Fruit fly (Drosophila melanogaster) whole organism, prepupa: Measurements from ENCODE around the gene CG31550.

Source experiments
- CG11294 ChIP-seq: fragments of 200-800 bp; sonication (Bioruptor generic); IDR thresholded peaks from 2 replicates; pipeline ENCODE4 v1.3.6; 2022; ENCODE audit warnings: missing biosample characterization, missing genetic modification characterization
- CG11762 ChIP-seq: fragments of 200-800 bp; sonication (Bioruptor generic); optimal IDR thresholded peaks from 3 replicates; lab custom pipeline; 2016; ENCODE audit warnings: missing biosample characterization, missing genetic modification characterization; ENCODE audit not compliant: insufficient read depth
- CG15336 ChIP-seq: fragments of 200-800 bp; sonication (Bioruptor generic); IDR thresholded peaks from 2 replicates; pipeline ENCODE4 v1.3.6; 2022; ENCODE audit warnings: missing biosample characterization, missing genetic modification characterization
- CG1621 ChIP-seq: fragments of 200-800 bp; sonication (Bioruptor generic); optimal IDR thresholded peaks from 3 replicates; lab custom pipeline; 2018; ENCODE audit warnings: missing biosample characterization, mild to moderate bottlenecking, missing genetic modification characterization
- CG16779 ChIP-seq: fragments of 200-800 bp; sonication (Bioruptor generic); optimal IDR thresholded peaks from 3 replicates; lab custom pipeline; 2017; ENCODE audit warnings: missing biosample characterization, mild to moderate bottlenecking, missing genetic modification characterization
- CG34406 ChIP-seq: fragments of 200-800 bp; sonication (Bioruptor generic); optimal IDR thresholded peaks from 3 replicates; lab custom pipeline; 2016; ENCODE audit warnings: missing biosample characterization, missing genetic modification characterization
- CG4318 ChIP-seq: fragments of 200-800 bp; sonication (Bioruptor generic); optimal IDR thresholded peaks from 3 replicates; lab custom pipeline; 2017; ENCODE audit warnings: missing biosample characterization, mild to moderate bottlenecking, missing genetic modification characterization
- CG6163 ChIP-seq: fragments of 200-800 bp; sonication (Bioruptor generic); IDR thresholded peaks from 3 replicates; pipeline ENCODE4 v1.3.6; 2022; ENCODE audit warnings: missing biosample characterization, missing genetic modification characterization
- CG6854 ChIP-seq: fragments of 200-800 bp; sonication (Bioruptor generic); optimal IDR thresholded peaks from 2 replicates; lab custom pipeline; 2017; ENCODE audit warnings: missing biosample characterization, mild to moderate bottlenecking, missing genetic modification characterization
- CG8319 ChIP-seq: fragments of 200-800 bp; sonication (Bioruptor generic); optimal IDR thresholded peaks from 3 replicates; lab custom pipeline; 2016; ENCODE audit warnings: missing biosample characterization, missing genetic modification characterization
- CG9139 ChIP-seq: fragments of 200-800 bp; sonication (Bioruptor generic); optimal IDR thresholded peaks from 3 replicates; lab custom pipeline; 2017; ENCODE audit warnings: missing biosample characterization, mild to moderate bottlenecking, missing genetic modification characterization
- Eip78C ChIP-seq: fragments of 200-800 bp; sonication (Bioruptor generic); peaks from one replicate; lab custom pipeline; 2016; ENCODE audit warnings: missing biosample characterization, missing genetic modification characterization
- Ets96B ChIP-seq: fragments of 200-800 bp; optimal IDR thresholded peaks from 2 replicates; lab custom pipeline; 2019; ENCODE audit warnings: missing biosample characterization, mild to moderate bottlenecking, missing genetic modification characterization, moderate library complexity
- Gug ChIP-seq: fragments of 200-800 bp; sonication (Bioruptor generic); IDR thresholded peaks from 2 replicates; pipeline ENCODE4 v1.3.6; 2022; ENCODE audit warnings: missing biosample characterization, missing genetic modification characterization
- Hr38 ChIP-seq: sonication (Bioruptor generic); optimal IDR thresholded peaks from 2 replicates; lab custom pipeline; 2016; ENCODE audit warnings: missing biosample characterization, missing genetic modification characterization
- Hr4 ChIP-seq: fragments of 200-800 bp; sonication (Bioruptor generic); optimal IDR thresholded peaks from 3 replicates; lab custom pipeline; 2016; ENCODE audit warnings: missing biosample characterization, missing genetic modification characterization
- Met ChIP-seq: fragments of 200-800 bp; sonication (Bioruptor generic); optimal IDR thresholded peaks from 3 replicates; lab custom pipeline; 2016; ENCODE audit warnings: missing biosample characterization, missing genetic modification characterization
- Smox ChIP-seq: fragments of 200-800 bp; sonication (Bioruptor generic); optimal IDR thresholded peaks from 3 replicates; lab custom pipeline; 2016; ENCODE audit warnings: missing biosample characterization, missing genetic modification characterization
- Sox14 ChIP-seq: fragments of 200-800 bp; sonication (Bioruptor generic); optimal IDR thresholded peaks from 3 replicates; lab custom pipeline; 2016; ENCODE audit warnings: missing biosample characterization, missing genetic modification characterization
- Sox15 ChIP-seq: fragments of 200-800 bp; sonication (Bioruptor generic); optimal IDR thresholded peaks from 3 replicates; lab custom pipeline; 2016; ENCODE audit warnings: missing biosample characterization, missing genetic modification characterization
- achi ChIP-seq: fragments of 200-800 bp; sonication (Bioruptor generic); optimal IDR thresholded peaks from 3 replicates; lab custom pipeline; 2016; ENCODE audit warnings: missing biosample characterization, missing genetic modification characterization
- cyc ChIP-seq: fragments of 200-800 bp; sonication (Bioruptor generic); optimal IDR thresholded peaks from 3 replicates; lab custom pipeline; 2016; ENCODE audit warnings: missing biosample characterization, missing genetic modification characterization
- dac ChIP-seq: fragments of 200-800 bp; sonication (Bioruptor generic); optimal IDR thresholded peaks from 2 replicates; lab custom pipeline; 2017; ENCODE audit warnings: missing biosample characterization, mild to moderate bottlenecking, missing genetic modification characterization
- eg ChIP-seq: fragments of 200-800 bp; sonication (Bioruptor generic); IDR thresholded peaks from 3 replicates; pipeline ENCODE4 v1.3.6; 2022; ENCODE audit warnings: missing biosample characterization, missing genetic modification characterization
- esn ChIP-seq: fragments of 200-800 bp; sonication (Bioruptor generic); optimal IDR thresholded peaks from 2 replicates; lab custom pipeline; 2016; ENCODE audit warnings: missing biosample characterization, mild to moderate bottlenecking, missing genetic modification characterization, moderate library complexity
- fd59A ChIP-seq: fragments of 200-800 bp; sonication (Bioruptor generic); optimal IDR thresholded peaks from 2 replicates; lab custom pipeline; 2017; ENCODE audit warnings: missing biosample characterization, mild to moderate bottlenecking, missing genetic modification characterization, missing genetic modification reagents
- lz ChIP-seq: fragments of 200-800 bp; sonication (Bioruptor generic); optimal IDR thresholded peaks from 3 replicates; lab custom pipeline; 2016; ENCODE audit warnings: missing biosample characterization, missing genetic modification characterization
- net ChIP-seq: fragments of 200-800 bp; sonication (Bioruptor generic); optimal IDR thresholded peaks from 3 replicates; lab custom pipeline; 2016; ENCODE audit warnings: missing biosample characterization, missing genetic modification characterization
- svp ChIP-seq: fragments of 200-800 bp; sonication (Bioruptor generic); peaks from one replicate; lab custom pipeline; 2016; ENCODE audit warnings: missing biosample characterization, missing genetic modification characterization

The CG31550 gene

dm6 chr3R:5518627-5519026 lies 33.3 kb downstream of the CG31550 start (continued):
- TF ChIP-seq CG8319 (GFP tag; lab: Kevin White, UChicago), result peak; percentile 51
- TF ChIP-seq CG15336 (GFP tag; lab: Robert Waterston, UW), result peak; percentile 76
- TF ChIP-seq Met (GFP tag; lab: Kevin White, UChicago), result peak; percentile 58
- TF ChIP-seq dac, result peak; percentile 43
- peak; percentile 63 for TF ChIP-seq fd59A (GFP tag; lab: Kevin White, UChicago)
- TF ChIP-seq esn (GFP tag; lab: Kevin White, UChicago), result peak; percentile 72
- peak; percentile 94 for TF ChIP-seq Eip78C (GFP tag; lab: Kevin White, UChicago)
- TF ChIP-seq CG11294 (GFP tag; lab: Robert Waterston, UW), result peak; percentile 22; the same call in 1 of the 2 replicates
- peak; percentile 41 for TF ChIP-seq CG1621
- peak; percentile 62 for TF ChIP-seq CG34406 (GFP tag; lab: Kevin White, UChicago)
- peak; percentile 52 for TF ChIP-seq Sox15 (GFP tag; lab: Kevin White, UChicago)
- TF ChIP-seq CG4318, result peak; percentile 40
- TF ChIP-seq, all 60 proteins: peak for 52

- TF ChIP-seq CG6163 (GFP tag; lab: Robert Waterston, UW) (0 out of 3 replicates have a peak, but pooled peaks have one; percentile 22), CG8319 (GFP tag; lab: Kevin White, UChicago) (no peak), svp (GFP tag; lab: Kevin White, UChicago) (peak; percentile 98), Eip78C (GFP tag; lab: Kevin White, UChicago) (no peak)
Observed at dm6 chr3R:5519789-5520188, 34.4 kb downstream of the CG31550 start.

- TF ChIP-seq svp (GFP tag; lab: Kevin White, UChicago) (no peak), Eip78C (GFP tag; lab: Kevin White, UChicago) (peak; percentile 52), Hr4 (GFP tag; lab: Kevin White, UChicago) (peak; percentile 31), CG6854 (GFP tag; lab: Kevin White, UChicago) (no peak)
Observed at dm6 chr3R:5520566-5520965, 35.2 kb downstream of the CG31550 start.

DNA sequence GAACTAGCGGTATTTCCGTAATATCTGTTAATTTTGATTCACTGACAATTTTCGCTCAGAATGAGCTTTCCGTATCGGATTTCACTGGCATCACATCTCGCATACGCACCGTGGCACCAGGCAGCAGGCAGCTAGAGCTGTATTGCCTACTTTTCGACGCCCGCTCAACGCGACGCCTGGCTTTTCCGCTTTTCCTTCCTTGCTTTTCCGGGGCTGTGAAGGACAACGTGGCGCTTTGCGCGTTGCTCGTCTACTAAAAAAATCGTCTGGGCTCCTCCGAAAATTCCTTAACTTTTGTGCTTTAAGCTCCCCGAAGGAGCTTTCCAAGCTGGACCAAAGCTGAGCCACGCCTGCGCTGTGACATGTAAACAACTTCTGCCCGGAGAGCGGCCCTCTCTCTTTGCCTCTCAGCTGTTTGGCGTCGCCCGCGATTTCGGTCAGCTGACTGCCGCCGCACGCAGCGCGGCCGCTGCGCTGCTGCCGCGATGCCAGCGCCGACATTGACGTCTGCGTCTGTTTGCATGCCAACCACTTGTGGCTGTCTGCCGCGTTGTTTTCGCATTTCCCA lies 37.8 kb downstream of the CG31550 start, which contains the start of the genes CG43845 and Nmdar1:
Gene CG43845, minus strand, starts transcription at position 51 of the 568 bp plus-strand sequence.
Gene Nmdar1, minus strand, starts transcription at position 259 of the 568 bp plus-strand sequence.
- no peak for TF ChIP-seq CG6854 (GFP tag; lab: Kevin White, UChicago)
- TF ChIP-seq CG6163 (GFP tag; lab: Robert Waterston, UW), result no peak
- no peak for TF ChIP-seq Hr38 (GFP tag; lab: Kevin White, UChicago)
- TF ChIP-seq Sox14 (GFP tag; lab: Kevin White, UChicago), result no peak
- no peak for TF ChIP-seq CG1621
- TF ChIP-seq eg (GFP tag; lab: Robert Waterston, UW), result no peak; the same call in 2 of the 3 replicates
- TF ChIP-seq CG34406 (GFP tag; lab: Kevin White, UChicago), result no peak
- no peak for TF ChIP-seq Eip78C (GFP tag; lab: Kevin White, UChicago)
- TF ChIP-seq CG11294 (GFP tag; lab: Robert Waterston, UW), result no peak

- TF ChIP-seq achi (GFP tag; lab: Kevin White, UChicago), result no peak
- TF ChIP-seq CG11762 (GFP tag; lab: Kevin White, UChicago), result no peak
- no peak for TF ChIP-seq CG6854 (GFP tag; lab: Kevin White, UChicago)
Observed at dm6 chr3R:5524804-5525203, 39.5 kb downstream of the CG31550 start.

DNA sequence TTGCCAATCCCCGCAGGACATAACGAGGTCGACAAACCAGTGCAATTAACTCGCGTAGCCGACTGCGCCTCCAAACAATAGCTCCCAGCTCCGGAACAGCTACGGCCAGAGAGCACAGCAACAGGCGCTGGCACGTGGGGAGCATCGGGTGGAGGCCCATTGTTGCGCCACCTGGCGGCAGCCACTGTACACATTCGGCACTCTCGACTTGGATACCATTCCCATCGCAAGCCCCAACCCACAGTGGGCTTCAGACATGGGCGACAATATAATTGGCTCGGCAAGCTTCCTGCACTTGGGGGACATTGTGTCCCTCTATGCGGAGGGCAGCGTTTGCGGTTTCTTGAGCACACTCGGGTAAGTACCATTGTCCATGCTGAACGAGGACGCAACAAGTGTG lies 42.2 kb downstream of the CG31550 start:
- TF ChIP-seq Ets96B (tag; lab: Kevin White, UChicago) (no peak), net (GFP tag; lab: Kevin White, UChicago) (no peak), Gug (GFP tag; lab: Robert Waterston, UW) (no peak), CG4318 (no peak), Smox (GFP tag; lab: Kevin White, UChicago) (no peak), CG16779 (tag; lab: Kevin White, UChicago) (no peak), CG8319 (GFP tag; lab: Kevin White, UChicago) (no peak), CG9139 (GFP tag; lab: Kevin White, UChicago) (no peak), lz (GFP tag; lab: Kevin White, UChicago) (no peak), cyc (GFP tag; lab: Kevin White, UChicago) (no peak)
